Fruit fly (Drosophila melanogaster) whole organism, embryonic: ENCODE measurements around the gene tth.

Source experiments
- B-H2 ChIP-seq: fragments of 200-800 bp; sonication (Bioruptor generic); optimal IDR thresholded peaks from 2 replicates; lab custom pipeline; 2018; ENCODE audit warnings: missing biosample characterization, mild to moderate bottlenecking, missing genetic modification characterization
- C15 ChIP-seq: fragments of 200-800 bp; sonication (Bioruptor generic); IDR thresholded peaks from 3 replicates; pipeline ENCODE4 v1.3.6; 2022; ENCODE audit warnings: missing biosample characterization, missing genetic modification characterization
- CG12104 ChIP-seq: fragments of 200-800 bp; sonication (Bioruptor generic); optimal IDR thresholded peaks from 3 replicates; lab custom pipeline; 2016; ENCODE audit warnings: missing biosample characterization, missing genetic modification characterization
- CG12299 ChIP-seq: fragments of 200-800 bp; sonication (Bioruptor generic); optimal IDR thresholded peaks from 2 replicates; lab custom pipeline; 2018; ENCODE audit warnings: missing biosample characterization, mild to moderate bottlenecking, missing genetic modification characterization
- CG2116 ChIP-seq: fragments of 200-800 bp; sonication (Bioruptor generic); optimal IDR thresholded peaks from 3 replicates; lab custom pipeline; 2018; ENCODE audit warnings: missing biosample characterization, mild to moderate bottlenecking, missing genetic modification characterization
- CG2120 ChIP-seq: fragments of 200-800 bp; sonication (Bioruptor generic); optimal IDR thresholded peaks from 3 replicates; lab custom pipeline; 2016; ENCODE audit warnings: missing biosample characterization, missing genetic modification characterization
- CG2202 ChIP-seq: fragments of 200-800 bp; sonication (Bioruptor generic); optimal IDR thresholded peaks from 2 replicates; lab custom pipeline; 2018; ENCODE audit warnings: missing biosample characterization, mild to moderate bottlenecking, missing genetic modification characterization
- CG2875 ChIP-seq: fragments of 200-800 bp; sonication (Bioruptor generic); optimal IDR thresholded peaks from 2 replicates; lab custom pipeline; 2017; ENCODE audit warnings: missing biosample characterization, mild to moderate bottlenecking, missing genetic modification characterization, missing genetic modification reagents
- CG31365 ChIP-seq: fragments of 200-800 bp; sonication (Bioruptor generic); optimal IDR thresholded peaks from 2 replicates; lab custom pipeline; 2018; ENCODE audit warnings: missing biosample characterization, mild to moderate bottlenecking, missing genetic modification characterization
- CG31441 ChIP-seq: fragments of 200-800 bp; sonication (Bioruptor generic); IDR thresholded peaks from 2 replicates; pipeline ENCODE4 v1.3.6; 2022; ENCODE audit warnings: missing biosample characterization, missing genetic modification characterization
- CG3281 ChIP-seq: fragments of 200-800 bp; sonication (Bioruptor generic); optimal IDR thresholded peaks from 3 replicates; lab custom pipeline; 2017; ENCODE audit warnings: missing biosample characterization, mild to moderate bottlenecking, missing genetic modification characterization
- CG34224 ChIP-seq: fragments of 200-800 bp; sonication (Bioruptor generic); IDR thresholded peaks from 3 replicates; pipeline ENCODE4 v1.3.6; 2022; ENCODE audit warnings: missing biosample characterization, missing genetic modification characterization; ENCODE audit not compliant: partially characterized antibody
- CG3995 ChIP-seq: fragments of 200-800 bp; sonication (Bioruptor generic); optimal IDR thresholded peaks from 3 replicates; lab custom pipeline; 2016; ENCODE audit warnings: missing biosample characterization, missing genetic modification characterization
- CG7372 ChIP-seq: fragments of 200-800 bp; sonication (Bioruptor generic); IDR thresholded peaks from 2 replicates; pipeline ENCODE4 v1.3.6; 2022; ENCODE audit warnings: missing biosample characterization, missing genetic modification characterization
- CG7963 ChIP-seq: fragments of 200-800 bp; sonication (Bioruptor generic); IDR thresholded peaks from 3 replicates; pipeline ENCODE4 v1.3.6; 2022; ENCODE audit warnings: missing biosample characterization, missing genetic modification characterization; ENCODE audit not compliant: partially characterized antibody
- CG7987 ChIP-seq: fragments of 200-800 bp; sonication (Bioruptor generic); optimal IDR thresholded peaks from 2 replicates; lab custom pipeline; 2018; ENCODE audit warnings: missing biosample characterization, mild to moderate bottlenecking, missing genetic modification characterization, moderate library complexity
- CG9609 ChIP-seq: fragments of 200-800 bp; sonication (Bioruptor generic); optimal IDR thresholded peaks from 3 replicates; lab custom pipeline; 2016; ENCODE audit warnings: missing biosample characterization, missing genetic modification characterization
- D ChIP-seq, 2 experiments: fragments of 200-800 bp in 1 of 2; fragments of >200 bp in 1 of 2; sonication (Bioruptor generic) in 1 of 2; optimal IDR thresholded peaks; 2 replicates in 1 of 2; 3 replicates in 1 of 2; lab custom pipeline; 2017; ENCODE audit warnings: mild to moderate bottlenecking in 1 of 2, missing biosample characterization in 1 of 2, missing genetic modification characterization in 1 of 2, missing genetic modification reagents in 1 of 2
- Dek ChIP-seq: fragments of 200-800 bp; sonication (Bioruptor generic); optimal IDR thresholded peaks from 3 replicates; lab custom pipeline; 2019; ENCODE audit warnings: missing biosample characterization, mild to moderate bottlenecking, missing genetic modification characterization, moderate library complexity
- E2f2 ChIP-seq: fragments of 200-800 bp; sonication (Bioruptor generic); IDR thresholded peaks from 2 replicates; pipeline ENCODE4 v1.3.6; 2022; ENCODE audit warnings: missing biosample characterization, missing genetic modification characterization
- HmgD ChIP-seq: fragments of 200-800 bp; sonication (Bioruptor generic); optimal IDR thresholded peaks from 3 replicates; lab custom pipeline; 2016; ENCODE audit warnings: missing biosample characterization, missing genetic modification characterization
- Hr3 ChIP-seq: fragments of 200-800 bp; sonication (Bioruptor generic); optimal IDR thresholded peaks from 3 replicates; lab custom pipeline; 2016; ENCODE audit warnings: missing biosample characterization, missing genetic modification characterization
- Max ChIP-seq: fragments of 200-800 bp; sonication (Bioruptor generic); optimal IDR thresholded peaks from 2 replicates; lab custom pipeline; 2016; ENCODE audit warnings: missing biosample characterization, mild to moderate bottlenecking, missing genetic modification characterization
- NK7.1 ChIP-seq: fragments of 200-800 bp; sonication (Bioruptor generic); optimal IDR thresholded peaks from 3 replicates; lab custom pipeline; 2016; ENCODE audit warnings: missing biosample characterization, missing genetic modification characterization
- Nf-YC ChIP-seq: fragments of 200-800 bp; optimal IDR thresholded peaks from 3 replicates; lab custom pipeline; 2019; ENCODE audit warnings: missing biosample characterization, mild to moderate bottlenecking, missing genetic modification characterization, moderate library complexity
- Sox102F ChIP-seq: fragments of 200-800 bp; sonication (Bioruptor generic); optimal IDR thresholded peaks from 2 replicates; lab custom pipeline; 2018; ENCODE audit warnings: missing biosample characterization, mild to moderate bottlenecking, missing genetic modification characterization, moderate library complexity
- Trl ChIP-seq, 3 experiments: fragments of >200 bp in 2 of 3; fragments of 200-800 bp in 1 of 3; sonication (Bioruptor generic) in 1 of 3; optimal IDR thresholded peaks; 2 replicates in 1 of 3; 3 replicates in 2 of 3; lab custom pipeline; 2016 to 2017; ENCODE audit warnings: missing biosample characterization in 1 of 3, missing genetic modification characterization in 1 of 3
- abd-A ChIP-seq: fragments of 200-800 bp; sonication (Bioruptor generic); optimal IDR thresholded peaks from 3 replicates; lab custom pipeline; 2019; ENCODE audit warnings: missing biosample characterization, mild to moderate bottlenecking, missing genetic modification characterization, moderate library complexity
- amos ChIP-seq: fragments of 200-800 bp; sonication (Bioruptor generic); IDR thresholded peaks from 2 replicates; pipeline ENCODE4 v1.3.6; 2022; ENCODE audit warnings: missing biosample characterization, missing genetic modification characterization; ENCODE audit not compliant: partially characterized antibody
- ase ChIP-seq: fragments of 200-800 bp; sonication (Bioruptor generic); IDR thresholded peaks from 3 replicates; pipeline ENCODE4 v1.3.6; 2022; ENCODE audit warnings: missing biosample characterization, missing genetic modification characterization
- cwo ChIP-seq: fragments of 200-800 bp; sonication (Bioruptor generic); optimal IDR thresholded peaks from 3 replicates; lab custom pipeline; 2017; ENCODE audit warnings: missing biosample characterization, missing genetic modification characterization, mild to moderate bottlenecking, moderate library complexity, missing genetic modification reagents
- fd64A ChIP-seq: fragments of 200-800 bp; sonication (Bioruptor generic); optimal IDR thresholded peaks from 3 replicates; lab custom pipeline; 2018; ENCODE audit warnings: missing biosample characterization, mild to moderate bottlenecking, missing genetic modification characterization
- hth ChIP-seq: fragments of >200 bp; optimal IDR thresholded peaks from 2 replicates; lab custom pipeline; 2017; ENCODE audit warnings: inconsistent platforms
- klu ChIP-seq: fragments of 200-800 bp; sonication (Bioruptor generic); IDR thresholded peaks from 2 replicates; pipeline ENCODE4 v1.3.6; 2022; ENCODE audit warnings: missing biosample characterization, missing genetic modification characterization
- knrl ChIP-seq: fragments of 200-800 bp; sonication (Bioruptor generic); IDR thresholded peaks from 3 replicates; pipeline ENCODE4 v1.3.6; 2022; ENCODE audit warnings: missing biosample characterization, missing genetic modification characterization; ENCODE audit not compliant: partially characterized antibody
- lilli ChIP-seq: fragments of 200-800 bp; sonication (Bioruptor generic); optimal IDR thresholded peaks from 3 replicates; lab custom pipeline; 2016; ENCODE audit warnings: missing biosample characterization, missing genetic modification characterization
- otp ChIP-seq: fragments of 200-800 bp; sonication (Bioruptor generic); IDR thresholded peaks from 3 replicates; pipeline ENCODE4, ENCODE4 v1.3.6; 2022; ENCODE audit warnings: missing biosample characterization, missing genetic modification characterization
- pho ChIP-seq: fragments of 200-800 bp; sonication (Bioruptor generic); optimal IDR thresholded peaks from 2 replicates; lab custom pipeline; 2016; ENCODE audit warnings: missing biosample characterization, missing genetic modification characterization
- pita ChIP-seq: fragments of 200-800 bp; sonication (Bioruptor generic); optimal IDR thresholded peaks from 2 replicates; lab custom pipeline; 2017; ENCODE audit warnings: missing biosample characterization, mild to moderate bottlenecking, missing genetic modification characterization
- sc ChIP-seq, 3 experiments: fragments of >200 bp in 2 of 3; fragments of 200-800 bp in 1 of 3; sonication (Bioruptor generic) in 1 of 3; optimal IDR thresholded peaks; 2 replicates in 2 of 3; 3 replicates in 1 of 3; lab custom pipeline; 2017; ENCODE audit warnings: mild to moderate bottlenecking in 1 of 3, missing biosample characterization in 1 of 3, missing genetic modification characterization in 1 of 3, missing genetic modification reagents in 1 of 3
- sisA ChIP-seq: fragments of 200-800 bp; sonication (Bioruptor generic); IDR thresholded peaks from 2 replicates; pipeline ENCODE4 v1.3.6; 2022; ENCODE audit warnings: missing biosample characterization, missing genetic modification characterization
- slou ChIP-seq: fragments of 200-800 bp; sonication (Bioruptor generic); optimal IDR thresholded peaks from 3 replicates; lab custom pipeline; 2016; ENCODE audit warnings: missing biosample characterization, missing genetic modification characterization
- stwl ChIP-seq: fragments of 200-800 bp; sonication (Bioruptor generic); optimal IDR thresholded peaks from 3 replicates; lab custom pipeline; 2018; ENCODE audit warnings: missing biosample characterization, mild to moderate bottlenecking, missing genetic modification characterization, moderate library complexity
- tna ChIP-seq: fragments of 200-800 bp; sonication (Bioruptor generic); IDR thresholded peaks from 2 replicates; pipeline ENCODE4 v1.3.6; 2022; ENCODE audit warnings: missing biosample characterization, missing genetic modification characterization; ENCODE audit not compliant: partially characterized antibody
- trem ChIP-seq: fragments of 200-800 bp; optimal IDR thresholded peaks from 3 replicates; lab custom pipeline; 2019; ENCODE audit warnings: missing biosample characterization, mild to moderate bottlenecking, missing genetic modification characterization, moderate library complexity
- tup ChIP-seq: fragments of 200-800 bp; sonication (Bioruptor generic); optimal IDR thresholded peaks from 2 replicates; lab custom pipeline; 2016; ENCODE audit warnings: missing biosample characterization, mild to moderate bottlenecking, missing genetic modification characterization, moderate library complexity
- unc-4 ChIP-seq: fragments of 200-800 bp; sonication (Bioruptor generic); IDR thresholded peaks from 2 replicates; pipeline ENCODE4 v1.3.6; 2022; ENCODE audit warnings: missing biosample characterization, missing genetic modification characterization; ENCODE audit not compliant: partially characterized antibody
- vfl ChIP-seq: fragments of 200-800 bp; sonication (Bioruptor generic); optimal IDR thresholded peaks from 2 replicates; lab custom pipeline; 2016; ENCODE audit warnings: missing biosample characterization, missing genetic modification characterization

The tth gene

dm6 chrX:13605942-13606491 is 10.4 kb downstream of the tth start (continued):
- TF ChIP-seq Max (GFP tag; lab: Kevin White, UChicago) (no peak), CG7987 (GFP tag; lab: Kevin White, UChicago) (no peak), HmgD (GFP tag; lab: Kevin White, UChicago) (no peak), slou (GFP tag; lab: Kevin White, UChicago) (no peak), C15 (no peak), B-H2 (no peak), Trl (optimal IDR thresholded peaks at IDR 0.05; lab: Kevin White, UChicago) (no peak), Trl (GFP tag; optimal IDR thresholded peaks at IDR 0.05; lab: Kevin White, UChicago) (no peak), sc (optimal IDR thresholded peaks at IDR 0.05; lab: Kevin White, UChicago) (no peak), sc (GFP tag; optimal IDR thresholded peaks at IDR 0.05; lab: Kevin White, UChicago) (no peak), abd-A (tag; lab: Kevin White, UChicago) (no peak), Nf-YC (tag; lab: Kevin White, UChicago) (peak; percentile 87), CG34224 (GFP tag; lab: Robert Waterston, UW) (peak; percentile 75), CG7963 (peak; percentile 57; the same call in 2 of the 3 replicates), CG9609 (GFP tag; lab: Kevin White, UChicago) (no peak), otp (GFP tag; lab: Robert Waterston, UW) (no peak), CG12299 (tag; lab: Kevin White, UChicago) (no peak), lilli (no peak), klu (no peak), Dek (no peak), ase (GFP tag; lab: Robert Waterston, UW) (no peak), sisA (GFP tag; lab: Robert Waterston, UW) (no peak), CG31365 (tag; lab: Kevin White, UChicago) (no peak), CG31441 (GFP tag; lab: Robert Waterston, UW) (no peak), Sox102F (GFP tag; lab: Kevin White, UChicago) (no peak), CG12104 (GFP tag; lab: Kevin White, UChicago) (no peak), vfl (GFP tag; lab: Kevin White, UChicago) (no peak), E2f2 (GFP tag; lab: Robert Waterston, UW) (peak; percentile 89), CG3281 (GFP tag; lab: Kevin White, UChicago) (no peak), cwo (GFP tag; lab: Kevin White, UChicago) (no peak), unc-4 (GFP tag; lab: Robert Waterston, UW) (peak; percentile 71), CG2120 (GFP tag; lab: Kevin White, UChicago) (no peak), CG2875 (GFP tag; lab: Kevin White, UChicago) (no peak), fd64A (GFP tag; lab: Kevin White, UChicago) (no peak), tup (GFP tag; lab: Kevin White, UChicago) (no peak), tna (peak; percentile 63), hth (lab: Kevin White, UChicago) (no peak), CG2116 (GFP tag; lab: Kevin White, UChicago) (peak; percentile 97), CG3995 (GFP tag; lab: Kevin White, UChicago) (peak; percentile 87), NK7.1 (GFP tag; lab: Kevin White, UChicago) (no peak), amos (GFP tag; lab: Robert Waterston, UW) (peak; percentile 70; the same call in 1 of the 2 replicates), pho (no peak), CG2202 (no peak), D (optimal IDR thresholded peaks at IDR 0.05; lab: Kevin White, UChicago) (no peak), D (GFP tag; optimal IDR thresholded peaks at IDR 0.05; lab: Kevin White, UChicago) (no peak), pita (no peak), stwl (tag; lab: Kevin White, UChicago) (peak; percentile 56), CG7372 (GFP tag; lab: Robert Waterston, UW) (no peak), trem (peak; percentile 53), knrl (GFP tag; lab: Robert Waterston, UW) (peak; percentile 56; the same call in 2 of the 3 replicates), Hr3 (no peak)
